Fruit fly (Drosophila melanogaster): ENCODE data around the gene Alg10.

Alg10 gene

DNA sequence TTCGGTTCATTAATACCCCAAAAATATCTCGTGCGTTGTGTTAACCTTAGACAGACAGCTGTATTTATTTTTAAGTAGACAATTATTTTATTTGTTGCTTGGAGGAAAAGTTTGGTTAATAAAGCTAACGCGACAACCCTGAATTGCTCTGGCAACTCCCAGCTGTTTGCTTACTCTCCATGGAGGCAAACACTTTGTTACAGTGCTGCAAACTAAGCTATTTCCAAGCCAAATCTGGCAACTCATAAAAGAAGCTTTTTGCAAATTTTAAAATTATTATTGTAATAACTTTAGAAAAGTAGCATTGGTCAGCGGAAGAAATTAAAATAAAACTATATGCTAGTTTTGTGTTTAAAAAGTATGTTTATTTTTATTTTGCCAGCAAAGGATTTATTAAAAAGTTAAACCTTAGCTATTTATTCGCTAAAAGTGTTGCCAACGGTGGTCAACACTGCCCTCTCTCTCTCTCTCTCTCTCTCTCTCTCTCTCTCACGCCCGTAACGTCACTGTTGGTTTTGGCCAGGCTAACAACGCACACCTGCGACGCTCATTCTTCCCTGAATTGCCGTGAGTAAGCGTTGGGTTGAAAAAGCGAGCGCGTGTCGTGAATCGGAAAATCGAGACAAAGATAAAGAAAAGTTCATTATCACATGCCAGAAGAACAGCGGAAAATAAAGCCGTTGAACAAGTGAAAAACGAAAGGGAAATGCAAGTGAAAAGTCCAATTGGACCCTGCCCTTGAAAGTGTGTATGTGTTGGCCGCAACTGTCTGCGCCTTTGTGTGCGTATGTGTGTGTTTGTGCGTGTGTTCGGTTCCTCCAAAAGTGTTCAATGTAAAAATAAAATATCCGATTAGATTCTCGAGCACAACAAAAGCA lies 50.7 kb downstream of the Alg10 start (continued):
- TF ChIP-seq CG15479 (GFP tag; optimal IDR thresholded peaks at IDR 0.05) (no peak), crol (GFP tag; IDR thresholded peaks at IDR 0.05) (peak; percentile 38; the same call in 1 of the 2 replicates), bab2 (GFP tag; optimal IDR thresholded peaks at IDR 0.05) (peak; percentile 90), B-H2 (GFP tag; optimal IDR thresholded peaks at IDR 0.05) (peak; percentile 56), Xrp1 (GFP tag; IDR thresholded peaks at IDR 0.05) (peak; percentile 93), BtbVII (GFP tag; optimal IDR thresholded peaks at IDR 0.05) (peak; percentile 90), CG2199 (GFP tag; IDR thresholded peaks at IDR 0.05) (peak; percentile 10; the same call in 1 of the 3 replicates), Pdp1 (GFP tag; optimal IDR thresholded peaks at IDR 0.05) (peak; percentile 64 to 91), CG7372 (GFP tag; IDR thresholded peaks at IDR 0.05) (peak; percentile 90), Dref (GFP tag; IDR thresholded peaks at IDR 0.05) (no peak), Mes4 (GFP tag; optimal IDR thresholded peaks at IDR 0.05) (peak; percentile 84), lilli (GFP tag; optimal IDR thresholded peaks at IDR 0.05) (peak; percentile 96), dysf (GFP tag; IDR thresholded peaks at IDR 0.05) (peak; percentile 96), CG18262 (tag; optimal IDR thresholded peaks at IDR 0.05) (peak; percentile 84), Bdp1 (GFP tag; optimal IDR thresholded peaks at IDR 0.05) (peak; percentile 69), Adf1 (GFP tag; IDR thresholded peaks at IDR 0.05) (peak; percentile 69), Oaz (GFP tag; IDR thresholded peaks at IDR 0.05) (peak; percentile 78), nau (GFP tag; optimal IDR thresholded peaks at IDR 0.05) (peak; percentile 87), CG2889 (GFP tag; IDR thresholded peaks at IDR 0.05) (peak; percentile 68; the same call in 2 of the 3 replicates), fu2 (GFP tag; optimal IDR thresholded peaks at IDR 0.05) (peak; percentile 81), cato (GFP tag; optimal IDR thresholded peaks at IDR 0.05; ENCODE audit: borderline replicate concordance) (peak; percentile 66), CG8290 (GFP tag; optimal IDR thresholded peaks at IDR 0.05) (peak; percentile 30), CG8290 (tag; optimal IDR thresholded peaks at IDR 0.05) (peak; percentile 26 to 93), jing (GFP tag; optimal IDR thresholded peaks at IDR 0.05) (no peak), gcm2 (GFP tag; optimal IDR thresholded peaks at IDR 0.05) (peak; percentile 64), gsb (GFP tag; IDR thresholded peaks at IDR 0.05) (peak; percentile 87), CG18599 (GFP tag; optimal IDR thresholded peaks at IDR 0.05) (peak; percentile 96), Bteb2 (GFP tag; optimal IDR thresholded peaks at IDR 0.05) (peak; percentile 93), CG4707 (GFP tag; optimal IDR thresholded peaks at IDR 0.05) (peak; percentile 71), H15 (GFP tag; IDR thresholded peaks at IDR 0.05) (peak; percentile 90), CG1832 (GFP tag; optimal IDR thresholded peaks at IDR 0.05) (peak; percentile 50), CG15514 (GFP tag; optimal IDR thresholded peaks at IDR 0.05) (peak; percentile 89), CG12391 (tag; optimal IDR thresholded peaks at IDR 0.05) (peak; percentile 87), CG2712 (tag; optimal IDR thresholded peaks at IDR 0.05) (peak; percentile 89), Deaf1 (tag; optimal IDR thresholded peaks at IDR 0.05) (peak; percentile 56), CG43689 (GFP tag; IDR thresholded peaks at IDR 0.05) (peak; percentile 61), CG1529 (GFP tag; optimal IDR thresholded peaks at IDR 0.05) (peak; percentile 45), Eip74EF (GFP tag; optimal IDR thresholded peaks at IDR 0.05) (peak in 1 of 2 experiments; percentile 36), Scr (GFP tag; IDR thresholded peaks at IDR 0.05; ENCODE audit: partially characterized antibody) (peak; percentile 12; the same call in 1 of the 2 replicates), Sox100B (GFP tag; optimal IDR thresholded peaks at IDR 0.05) (peak; percentile 63), Atf3 (GFP tag; optimal IDR thresholded peaks at IDR 0.05) (peak; percentile 79), dm (GFP tag; optimal IDR thresholded peaks at IDR 0.05) (peak; percentile 9), CG5245 (GFP tag; optimal IDR thresholded peaks at IDR 0.05) (peak; percentile 80), crp (GFP tag; optimal IDR thresholded peaks at IDR 0.05) (peak in 1 of 2 experiments; percentile 76), ac (GFP tag; optimal IDR thresholded peaks at IDR 0.05) (no peak), CG16815 (GFP tag; optimal IDR thresholded peaks at IDR 0.05) (peak; percentile 74), Sry-β (GFP tag; optimal IDR thresholded peaks at IDR 0.05) (peak; percentile 97), org-1 (GFP tag; optimal IDR thresholded peaks at IDR 0.05) (peak; percentile 83)

Data from whole organism, embryonic.